Fruit fly (Drosophila melanogaster) whole organism, prepupa: ENCODE results near the gene CG8135.

ENCODE experiments used
- Blimp-1 ChIP-seq: fragments of 200-800 bp; sonication (Bioruptor generic); optimal IDR thresholded peaks from 3 replicates; lab custom pipeline; 2017; ENCODE audit warnings: missing biosample characterization, missing genetic modification characterization, mild to moderate bottlenecking, moderate library complexity, missing genetic modification reagents
- CG15336 ChIP-seq: fragments of 200-800 bp; sonication (Bioruptor generic); IDR thresholded peaks from 2 replicates; pipeline ENCODE4 v1.3.6; 2022; ENCODE audit warnings: missing biosample characterization, missing genetic modification characterization
- CG16779 ChIP-seq: fragments of 200-800 bp; sonication (Bioruptor generic); optimal IDR thresholded peaks from 3 replicates; lab custom pipeline; 2017; ENCODE audit warnings: missing biosample characterization, mild to moderate bottlenecking, missing genetic modification characterization
- CG32006 ChIP-seq: fragments of 200-800 bp; sonication (Bioruptor generic); optimal IDR thresholded peaks from 3 replicates; lab custom pipeline; 2017; ENCODE audit warnings: missing biosample characterization, mild to moderate bottlenecking, missing genetic modification characterization
- CG4318 ChIP-seq: fragments of 200-800 bp; sonication (Bioruptor generic); optimal IDR thresholded peaks from 3 replicates; lab custom pipeline; 2017; ENCODE audit warnings: missing biosample characterization, mild to moderate bottlenecking, missing genetic modification characterization
- CG6163 ChIP-seq: fragments of 200-800 bp; sonication (Bioruptor generic); IDR thresholded peaks from 3 replicates; pipeline ENCODE4 v1.3.6; 2022; ENCODE audit warnings: missing biosample characterization, missing genetic modification characterization
- CG6276 ChIP-seq: fragments of 200-800 bp; sonication (Bioruptor generic); optimal IDR thresholded peaks from 2 replicates; lab custom pipeline; 2017; ENCODE audit warnings: missing biosample characterization, mild to moderate bottlenecking, missing genetic modification characterization
- CG6792 ChIP-seq: fragments of 200-800 bp; sonication (Bioruptor generic); optimal IDR thresholded peaks from 3 replicates; lab custom pipeline; 2016; ENCODE audit warnings: missing biosample characterization, missing genetic modification characterization
- CG6854 ChIP-seq: fragments of 200-800 bp; sonication (Bioruptor generic); optimal IDR thresholded peaks from 2 replicates; lab custom pipeline; 2017; ENCODE audit warnings: missing biosample characterization, mild to moderate bottlenecking, missing genetic modification characterization
- CG8119 ChIP-seq: fragments of 200-800 bp; sonication (Bioruptor generic); IDR thresholded peaks from 3 replicates; pipeline ENCODE4 v1.3.6; 2022; ENCODE audit warnings: missing biosample characterization, missing genetic modification characterization
- CG8319 ChIP-seq: fragments of 200-800 bp; sonication (Bioruptor generic); optimal IDR thresholded peaks from 3 replicates; lab custom pipeline; 2016; ENCODE audit warnings: missing biosample characterization, missing genetic modification characterization
- CG8632 ChIP-seq: fragments of 200-800 bp; sonication (Bioruptor generic); optimal IDR thresholded peaks from 3 replicates; lab custom pipeline; 2016; ENCODE audit warnings: missing biosample characterization, missing genetic modification characterization
- Eip78C ChIP-seq: fragments of 200-800 bp; sonication (Bioruptor generic); peaks from one replicate; lab custom pipeline; 2016; ENCODE audit warnings: missing biosample characterization, missing genetic modification characterization
- Eip93F ChIP-seq: fragments of 200-800 bp; sonication (Bioruptor generic); optimal IDR thresholded peaks from 2 replicates; lab custom pipeline; 2016; ENCODE audit warnings: missing biosample characterization, mild to moderate bottlenecking, missing genetic modification characterization
- Ets96B ChIP-seq: fragments of 200-800 bp; optimal IDR thresholded peaks from 2 replicates; lab custom pipeline; 2019; ENCODE audit warnings: missing biosample characterization, mild to moderate bottlenecking, missing genetic modification characterization, moderate library complexity
- Gug ChIP-seq: fragments of 200-800 bp; sonication (Bioruptor generic); IDR thresholded peaks from 2 replicates; pipeline ENCODE4 v1.3.6; 2022; ENCODE audit warnings: missing biosample characterization, missing genetic modification characterization
- Hr38 ChIP-seq: sonication (Bioruptor generic); optimal IDR thresholded peaks from 2 replicates; lab custom pipeline; 2016; ENCODE audit warnings: missing biosample characterization, missing genetic modification characterization
- Hr39 ChIP-seq: fragments of 200-800 bp; sonication (Bioruptor generic); optimal IDR thresholded peaks from 2 replicates; lab custom pipeline; 2016; ENCODE audit warnings: missing biosample characterization, missing genetic modification characterization
- Hr4 ChIP-seq: fragments of 200-800 bp; sonication (Bioruptor generic); optimal IDR thresholded peaks from 3 replicates; lab custom pipeline; 2016; ENCODE audit warnings: missing biosample characterization, missing genetic modification characterization
- Lpt ChIP-seq: fragments of 200-800 bp; sonication (Bioruptor generic); optimal IDR thresholded peaks from 3 replicates; lab custom pipeline; 2016; ENCODE audit warnings: missing biosample characterization, missing genetic modification characterization
- Met ChIP-seq: fragments of 200-800 bp; sonication (Bioruptor generic); optimal IDR thresholded peaks from 3 replicates; lab custom pipeline; 2016; ENCODE audit warnings: missing biosample characterization, missing genetic modification characterization
- OdsH ChIP-seq: fragments of 200-800 bp; sonication (Bioruptor generic); optimal IDR thresholded peaks from 3 replicates; lab custom pipeline; 2016; ENCODE audit warnings: missing biosample characterization, missing genetic modification characterization
- Sox102F ChIP-seq: fragments of 200-800 bp; sonication (Bioruptor generic); optimal IDR thresholded peaks from 2 replicates; lab custom pipeline; 2016; ENCODE audit warnings: missing biosample characterization, mild to moderate bottlenecking, missing genetic modification characterization
- Sox14 ChIP-seq: fragments of 200-800 bp; sonication (Bioruptor generic); optimal IDR thresholded peaks from 3 replicates; lab custom pipeline; 2016; ENCODE audit warnings: missing biosample characterization, missing genetic modification characterization
- achi ChIP-seq: fragments of 200-800 bp; sonication (Bioruptor generic); optimal IDR thresholded peaks from 3 replicates; lab custom pipeline; 2016; ENCODE audit warnings: missing biosample characterization, missing genetic modification characterization
- acj6 ChIP-seq: fragments of 200-800 bp; sonication (Bioruptor generic); optimal IDR thresholded peaks from 3 replicates; lab custom pipeline; 2016; ENCODE audit warnings: missing biosample characterization, missing genetic modification characterization
- cyc ChIP-seq: fragments of 200-800 bp; sonication (Bioruptor generic); optimal IDR thresholded peaks from 3 replicates; lab custom pipeline; 2016; ENCODE audit warnings: missing biosample characterization, missing genetic modification characterization
- dac ChIP-seq: fragments of 200-800 bp; sonication (Bioruptor generic); optimal IDR thresholded peaks from 2 replicates; lab custom pipeline; 2017; ENCODE audit warnings: missing biosample characterization, mild to moderate bottlenecking, missing genetic modification characterization
- dsx ChIP-seq: fragments of 200-800 bp; optimal IDR thresholded peaks from 3 replicates; lab custom pipeline; 2019; ENCODE audit warnings: missing biosample characterization, mild to moderate bottlenecking, missing genetic modification characterization, moderate library complexity; ENCODE audit not compliant: poor library complexity, severe bottlenecking
- eg ChIP-seq: fragments of 200-800 bp; sonication (Bioruptor generic); IDR thresholded peaks from 3 replicates; pipeline ENCODE4 v1.3.6; 2022; ENCODE audit warnings: missing biosample characterization, missing genetic modification characterization
- fd59A ChIP-seq: fragments of 200-800 bp; sonication (Bioruptor generic); optimal IDR thresholded peaks from 2 replicates; lab custom pipeline; 2017; ENCODE audit warnings: missing biosample characterization, mild to moderate bottlenecking, missing genetic modification characterization, missing genetic modification reagents
- fd85E ChIP-seq: fragments of 200-800 bp; sonication (Bioruptor generic); optimal IDR thresholded peaks from 3 replicates; lab custom pipeline; 2016; ENCODE audit warnings: missing biosample characterization, missing genetic modification characterization
- fkh ChIP-seq: fragments of 200-800 bp; sonication (Bioruptor generic); optimal IDR thresholded peaks from 3 replicates; lab custom pipeline; 2017; ENCODE audit warnings: missing biosample characterization, mild to moderate bottlenecking, missing genetic modification characterization, moderate library complexity
- pdm3 ChIP-seq: fragments of 200-800 bp; sonication (Bioruptor generic); optimal IDR thresholded peaks from 3 replicates; lab custom pipeline; 2016; ENCODE audit warnings: missing biosample characterization, missing genetic modification characterization
- spab ChIP-seq: fragments of 200-800 bp; sonication (Bioruptor generic); optimal IDR thresholded peaks from 2 replicates; lab custom pipeline; 2017; ENCODE audit warnings: missing biosample characterization, mild to moderate bottlenecking, missing genetic modification characterization, missing genetic modification reagents
- ss ChIP-seq, 2 experiments: fragments of 200-800 bp; sonication (Bioruptor generic); optimal IDR thresholded peaks; 2 replicates in 1 of 2; 3 replicates in 1 of 2; lab custom pipeline; 2017 to 2018; ENCODE audit warnings: mild to moderate bottlenecking in 2 of 2, missing biosample characterization in 2 of 2, missing genetic modification characterization in 2 of 2, moderate library complexity in 1 of 2
- vri ChIP-seq: fragments of 200-800 bp; sonication (Bioruptor generic); optimal IDR thresholded peaks from 3 replicates; lab custom pipeline; 2016; ENCODE audit warnings: missing biosample characterization, mild to moderate bottlenecking, missing genetic modification characterization

CG8135 gene

DNA sequence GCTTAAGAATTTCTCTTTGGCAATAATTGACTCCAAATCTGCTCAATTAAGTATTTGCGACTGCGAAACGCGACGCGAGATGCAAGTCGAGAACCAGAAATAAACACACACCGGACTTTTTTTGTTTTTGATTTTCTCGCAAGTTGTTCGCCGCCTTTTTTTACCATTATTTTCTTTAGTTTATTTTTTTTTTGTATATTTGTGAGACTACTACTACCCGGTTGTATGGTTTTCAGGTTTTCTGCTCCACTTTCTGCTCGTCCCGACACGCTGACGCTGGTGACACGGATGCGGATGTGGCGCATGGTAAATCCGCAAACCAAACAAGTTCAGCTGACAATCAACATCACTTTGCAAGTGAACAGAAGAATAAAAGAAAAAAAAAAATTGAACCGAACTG, 23.2 kb upstream of the CG8135 start (continued):
- TF ChIP-seq CG16779 (tag; lab: Kevin White, UChicago) (peak; percentile 2), spab (GFP tag; lab: Kevin White, UChicago) (peak; percentile 39), eg (GFP tag; lab: Robert Waterston, UW) (no peak; the same call in 2 of the 3 replicates), dsx (GFP tag; lab: Kevin White, UChicago) (peak; percentile 37), CG8119 (GFP tag; lab: Robert Waterston, UW) (peak; percentile 52; the same call in 2 of the 3 replicates), Hr39 (GFP tag; lab: Kevin White, UChicago) (no peak), CG6163 (GFP tag; lab: Robert Waterston, UW) (peak; percentile 51; the same call in 2 of the 3 replicates), Hr38 (GFP tag; lab: Kevin White, UChicago) (no peak), Lpt (GFP tag; lab: Kevin White, UChicago) (no peak), acj6 (GFP tag; lab: Kevin White, UChicago) (no peak), Sox102F (GFP tag; lab: Kevin White, UChicago) (no peak), ss (GFP tag; optimal IDR thresholded peaks at IDR 0.05; lab: Kevin White, UChicago) (peak; percentile 78 to 80), dac (GFP tag; lab: Kevin White, UChicago) (no peak), CG4318 (no peak), CG15336 (GFP tag; lab: Robert Waterston, UW) (0 out of 2 replicates have a peak, but pooled peaks have one; percentile 13), CG32006 (GFP tag; lab: Kevin White, UChicago) (no peak), cyc (GFP tag; lab: Kevin White, UChicago) (no peak), CG6854 (GFP tag; lab: Kevin White, UChicago) (peak; percentile 29), CG8319 (no peak), fd59A (GFP tag; lab: Kevin White, UChicago) (no peak), CG6792 (GFP tag; lab: Kevin White, UChicago) (no peak), pdm3 (GFP tag; lab: Kevin White, UChicago) (no peak), Blimp-1 (GFP tag; lab: Kevin White, UChicago) (no peak)

DNA sequence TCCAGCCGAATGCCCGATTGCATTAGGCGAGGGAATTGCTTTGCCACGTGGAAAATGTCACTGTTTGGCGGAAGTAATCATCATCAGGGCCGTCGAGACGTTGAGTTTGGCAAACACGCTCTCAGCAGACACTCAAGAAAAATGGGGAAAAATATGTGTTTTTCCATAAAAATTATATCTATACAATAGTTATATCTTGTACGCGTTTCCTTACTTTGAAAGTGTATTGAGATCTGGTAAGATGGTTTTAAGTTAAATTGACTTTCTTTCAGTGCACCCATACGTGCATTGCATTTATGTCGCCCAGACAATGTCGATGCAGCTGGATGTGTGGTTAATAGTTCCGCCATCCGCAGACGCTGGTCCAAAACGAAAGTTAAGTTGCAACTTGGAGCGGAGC, 18.2 kb upstream of the CG8135 start:
- peak; percentile 51 for TF ChIP-seq Hr4
- peak; percentile 50 for TF ChIP-seq CG32006 (GFP tag; lab: Kevin White, UChicago)
- no peak for TF ChIP-seq Lpt (GFP tag; lab: Kevin White, UChicago)
- TF ChIP-seq acj6 (GFP tag; lab: Kevin White, UChicago) = peak; percentile 9
- peak; percentile 53; the same call in 2 of the 3 replicates for TF ChIP-seq CG6163 (GFP tag; lab: Robert Waterston, UW)
- peak; percentile 74 for TF ChIP-seq Eip78C (GFP tag; lab: Kevin White, UChicago)
- peak; percentile 12 for TF ChIP-seq achi (GFP tag; lab: Kevin White, UChicago)
- 0 out of 2 replicates have a peak, but pooled peaks have one; percentile 30 for TF ChIP-seq Gug
- TF ChIP-seq Met (GFP tag; lab: Kevin White, UChicago) = no peak
- TF ChIP-seq CG8119 (GFP tag; lab: Robert Waterston, UW) = peak; percentile 59
- TF ChIP-seq Ets96B = no peak
- TF ChIP-seq CG15336 (GFP tag; lab: Robert Waterston, UW) = peak; percentile 55
- TF ChIP-seq eg (GFP tag; lab: Robert Waterston, UW) = peak; percentile 58; the same call in 1 of the 3 replicates

DNA sequence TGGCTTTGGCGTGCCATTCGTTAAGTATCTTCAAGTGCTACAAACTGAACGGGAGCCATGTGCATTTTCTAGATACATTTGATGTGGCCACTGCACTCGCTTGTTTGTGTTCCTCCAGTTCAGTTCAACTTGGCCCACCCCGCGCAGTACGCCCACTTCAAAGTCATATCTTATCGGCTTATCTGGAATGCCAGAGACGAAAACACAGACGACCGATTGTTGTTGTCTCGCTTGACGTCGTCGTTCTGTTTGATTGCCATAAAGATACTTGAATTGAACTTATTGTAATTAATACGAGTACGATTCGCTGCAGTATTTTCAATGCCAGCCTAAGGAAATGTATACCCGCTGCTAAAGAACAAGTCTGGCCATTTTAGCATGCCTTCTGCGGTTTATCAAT, 16.6 kb upstream of the CG8135 start:
- TF ChIP-seq vri (GFP tag; lab: Kevin White, UChicago) (peak; percentile 42), fkh (GFP tag; lab: Kevin White, UChicago) (no peak), CG6163 (GFP tag; lab: Robert Waterston, UW) (0 out of 3 replicates have a peak, but pooled peaks have one; percentile 19), Eip93F (GFP tag; lab: Kevin White, UChicago) (peak; percentile 62), Hr4 (no peak), CG6276 (GFP tag; lab: Kevin White, UChicago) (no peak), OdsH (GFP tag; lab: Kevin White, UChicago) (no peak), CG8632 (GFP tag; lab: Kevin White, UChicago) (no peak), Sox14 (GFP tag; lab: Kevin White, UChicago) (peak; percentile 10), fd85E (GFP tag; lab: Kevin White, UChicago) (no peak), Eip78C (GFP tag; lab: Kevin White, UChicago) (peak; percentile 58)
